Fruit fly (Drosophila melanogaster): ENCODE results near the gene dac.

Gene dac

DNA sequence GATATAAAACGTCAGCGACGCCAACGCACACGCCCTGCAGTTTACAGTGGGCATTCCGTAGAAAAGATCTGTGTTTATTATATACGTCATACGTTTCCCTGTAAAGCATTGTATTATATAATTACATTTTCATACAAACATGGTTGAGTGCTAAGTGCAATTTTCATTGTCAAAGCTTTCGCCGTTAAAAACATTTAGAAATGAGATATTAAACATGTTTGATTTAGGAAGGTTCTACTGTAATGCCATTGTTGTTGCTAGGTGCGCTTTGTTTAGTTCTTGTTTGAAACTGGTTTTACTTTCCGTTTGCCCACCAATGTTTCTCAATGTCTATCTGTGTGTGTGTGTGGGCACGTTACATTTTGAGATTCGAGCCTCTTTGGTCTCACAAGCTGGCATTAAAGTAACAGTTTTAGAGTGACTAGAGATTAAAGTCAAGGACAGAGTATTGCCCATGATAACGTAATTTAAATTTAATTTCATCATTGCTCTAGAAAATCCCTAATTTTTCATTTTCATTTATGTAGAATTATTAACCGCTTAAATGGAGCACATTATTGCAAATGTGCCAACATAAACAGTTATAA lies 6.9 kb upstream of the dac start (continued):
- TF ChIP-seq grau (tag; optimal IDR thresholded peaks at IDR 0.05) (peak; percentile 99), GATAe (GFP tag; conservative IDR thresholded peaks at IDR 0.05) (no peak; the same call in 1 of the 2 replicates), Blimp-1 (GFP tag; optimal IDR thresholded peaks at IDR 0.05) (peak; percentile 87), HHEX (GFP tag; optimal IDR thresholded peaks at IDR 0.05) (peak; percentile 77), CG42726 (GFP tag; IDR thresholded peaks at IDR 0.05; ENCODE audit: partially characterized antibody) (no peak), dati (GFP tag; IDR thresholded peaks at IDR 0.05) (no peak), rib (GFP tag; IDR thresholded peaks at IDR 0.05) (0 out of 2 replicates have a peak, but pooled peaks have one; percentile 39), ranshi (GFP tag; IDR thresholded peaks at IDR 0.05) (0 out of 2 replicates have a peak, but pooled peaks have one; percentile 57), prd (optimal IDR thresholded peaks at IDR 0.05) (no peak), prd (GFP tag; IDR thresholded peaks at IDR 0.05) (peak; percentile 85), CG13296 (GFP tag; optimal IDR thresholded peaks at IDR 0.05) (peak; percentile 75), CG12104 (GFP tag; optimal IDR thresholded peaks at IDR 0.05) (peak; percentile 60), CG11695 (GFP tag; IDR thresholded peaks at IDR 0.05) (peak; percentile 69), CG7556 (GFP tag; optimal IDR thresholded peaks at IDR 0.05) (peak; percentile 79), CG15269 (tag; optimal IDR thresholded peaks at IDR 0.05) (peak; percentile 87), repo (GFP tag; optimal IDR thresholded peaks at IDR 0.05) (peak; percentile 32), Oaz (GFP tag; IDR thresholded peaks at IDR 0.05) (0 out of 2 replicates have a peak, but pooled peaks have one; percentile 48), exex (tag; optimal IDR thresholded peaks at IDR 0.05) (no peak), CG9437 (GFP tag; optimal IDR thresholded peaks at IDR 0.05) (peak; percentile 62), CG7357 (GFP tag; IDR thresholded peaks at IDR 0.05) (peak; percentile 53; the same call in 1 of the 3 replicates), CG14667 (GFP tag; IDR thresholded peaks at IDR 0.05) (no peak; the same call in 1 of the 2 replicates), CG11696 (GFP tag; IDR thresholded peaks at IDR 0.05) (peak; percentile 58; the same call in 1 of the 2 replicates), CG15514 (GFP tag; optimal IDR thresholded peaks at IDR 0.05) (peak; percentile 66), br (optimal IDR thresholded peaks at IDR 0.05) (no peak), CG1024 (GFP tag; IDR thresholded peaks at IDR 0.05) (peak; percentile 24; the same call in 1 of the 2 replicates), E2f1 (GFP tag; IDR thresholded peaks at IDR 0.05) (peak; percentile 76), CG13424 (tag; optimal IDR thresholded peaks at IDR 0.05) (peak; percentile 86), CTCF (GFP tag; optimal IDR thresholded peaks at IDR 0.05) (peak; percentile 27), Dref (GFP tag; IDR thresholded peaks at IDR 0.05) (no peak), CG9817 (tag; optimal IDR thresholded peaks at IDR 0.05) (peak; percentile 77), Lhr (GFP tag; optimal IDR thresholded peaks at IDR 0.05) (peak; percentile 17), CG14710 (tag; optimal IDR thresholded peaks at IDR 0.05) (peak; percentile 73), gsb-n (tag; optimal IDR thresholded peaks at IDR 0.05) (peak; percentile 76), CG5245 (GFP tag; optimal IDR thresholded peaks at IDR 0.05) (peak; percentile 35), oc (tag; optimal IDR thresholded peaks at IDR 0.05) (peak; percentile 63), D (optimal IDR thresholded peaks at IDR 0.05) (no peak), D (GFP tag; optimal IDR thresholded peaks at IDR 0.05) (peak; percentile 74), CG4820 (GFP tag; optimal IDR thresholded peaks at IDR 0.05) (peak; percentile 67), trem (tag; optimal IDR thresholded peaks at IDR 0.05) (peak; percentile 69), CG34376 (GFP tag; optimal IDR thresholded peaks at IDR 0.05) (peak; percentile 2), CG2712 (tag; optimal IDR thresholded peaks at IDR 0.05) (peak; percentile 87), Hmx (GFP tag; optimal IDR thresholded peaks at IDR 0.05) (no peak), CG5953 (GFP tag; IDR thresholded peaks at IDR 0.05) (0 out of 2 replicates have a peak, but pooled peaks have one; percentile 7), cad (GFP tag; optimal IDR thresholded peaks at IDR 0.05) (no peak), Side (GFP tag; optimal IDR thresholded peaks at IDR 0.05) (peak; percentile 63), Dfd (GFP tag; optimal IDR thresholded peaks at IDR 0.05) (no peak), hth (optimal IDR thresholded peaks at IDR 0.05) (no peak), CG18619 (GFP tag; optimal IDR thresholded peaks at IDR 0.05) (peak; percentile 63), tio (GFP tag; optimal IDR thresholded peaks at IDR 0.05) (peak; percentile 66), zf30C (GFP tag; optimal IDR thresholded peaks at IDR 0.05) (no peak), CG17802 (tag; optimal IDR thresholded peaks at IDR 0.05) (peak; percentile 39)

Data from whole organism, embryonic.